Worm (Caenorhabditis elegans): ENCODE measurements around the gene gpdh-2.
A peak's percentile ranks its signal among the peaks of the same experiment; 100 is the strongest.

Gene gpdh-2

ce11 chrIII:9848083-9848482 lies 10.9 kb downstream of the gpdh-2 start, which contains the start of gene mrpl-36:
Gene mrpl-36 (minus strand): TSS chrIII:9848116.
- no peak for TF ChIP-seq him-1 (tag; optimal IDR thresholded peaks at IDR 0.05)
- peak; percentile 69 for TF ChIP-seq W03F9.2 (tag; optimal IDR thresholded peaks at IDR 0.05)
- TF ChIP-seq dao-5 (tag; optimal IDR thresholded peaks at IDR 0.05) = no peak

ce11 chrIII:9846093-9846492 lies 12.9 kb downstream of the gpdh-2 start, which contains the start of gene K11H3.2:
Gene K11H3.2 (plus strand): TSS chrIII:9846393.
- no peak for TF ChIP-seq W03F9.2 (tag; optimal IDR thresholded peaks at IDR 0.05)
- no peak for TF ChIP-seq dao-5 (tag; optimal IDR thresholded peaks at IDR 0.05)
- TF ChIP-seq him-1 (tag; optimal IDR thresholded peaks at IDR 0.05) = no peak

DNA sequence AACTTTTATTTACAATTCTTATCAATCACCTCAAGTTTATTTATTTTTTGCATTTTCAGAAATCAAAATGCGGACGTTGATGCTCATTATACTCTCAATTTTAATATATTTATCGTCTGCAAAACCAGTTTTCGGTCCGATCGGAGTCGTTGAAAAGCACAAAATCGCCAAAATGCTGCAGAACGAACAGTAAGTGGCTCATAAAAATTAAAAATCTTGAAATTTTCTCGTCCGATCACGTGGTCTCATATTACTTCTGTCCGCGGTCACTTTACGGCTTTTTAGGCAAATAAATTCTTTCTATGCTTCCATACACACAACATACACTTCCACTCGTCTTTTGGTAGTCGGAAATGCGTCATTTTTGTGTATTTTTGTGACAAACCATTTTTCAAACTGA lies 15.3 kb downstream of the gpdh-2 start, which contains the start of gene K11H3.5:
Gene K11H3.5, plus strand, starts transcription at position 54 of the 400 bp plus-strand sequence.
- TF ChIP-seq W03F9.2 (tag; optimal IDR thresholded peaks at IDR 0.05) (no peak), dao-5 (tag; optimal IDR thresholded peaks at IDR 0.05) (no peak), him-1 (tag; optimal IDR thresholded peaks at IDR 0.05) (no peak)

ce11 chrIII:9834888-9835287 lies 24.1 kb downstream of the gpdh-2 start, which contains the start of gene K11H3.8:
Gene K11H3.8 (plus strand): TSS chrIII:9835188.
- TF ChIP-seq dao-5 (tag; optimal IDR thresholded peaks at IDR 0.05) = no peak
- no peak for TF ChIP-seq him-1 (tag; optimal IDR thresholded peaks at IDR 0.05)
- TF ChIP-seq W03F9.2 (tag; optimal IDR thresholded peaks at IDR 0.05) = no peak

- TF ChIP-seq W03F9.2 (tag; optimal IDR thresholded peaks at IDR 0.05) (no peak), dao-5 (tag; optimal IDR thresholded peaks at IDR 0.05) (no peak), him-1 (tag; optimal IDR thresholded peaks at IDR 0.05) (no peak)
Measured at ce11 chrIII:9832569-9832968, 26.4 kb downstream of the gpdh-2 start.

DNA sequence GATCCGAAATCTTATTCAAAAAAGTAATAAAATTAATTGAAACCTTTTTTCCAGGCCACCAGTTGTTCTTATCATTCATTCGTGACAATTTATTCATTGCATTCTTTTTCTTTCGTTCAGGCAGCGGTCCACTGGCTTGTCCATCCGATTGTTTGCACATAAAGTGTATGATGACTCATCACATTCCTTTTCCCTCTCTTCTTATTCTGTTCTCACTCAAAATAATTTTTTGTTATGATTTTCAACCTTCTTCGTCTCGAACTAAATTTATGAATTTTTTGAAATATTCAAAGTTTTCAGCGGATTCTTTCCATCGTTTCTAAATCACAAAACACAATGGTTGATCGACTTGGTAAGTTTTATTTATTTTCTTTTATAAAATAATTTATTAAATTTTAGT lies 28.5 kb downstream of the gpdh-2 start, which contains the start of gene ZK632.12:
Gene ZK632.12, plus strand, starts transcription at position 301 of the 400 bp plus-strand sequence.
- TF ChIP-seq W03F9.2 (tag; optimal IDR thresholded peaks at IDR 0.05) = no peak
- no peak for TF ChIP-seq dao-5 (tag; optimal IDR thresholded peaks at IDR 0.05)
- TF ChIP-seq him-1 (tag; optimal IDR thresholded peaks at IDR 0.05) = no peak

DNA sequence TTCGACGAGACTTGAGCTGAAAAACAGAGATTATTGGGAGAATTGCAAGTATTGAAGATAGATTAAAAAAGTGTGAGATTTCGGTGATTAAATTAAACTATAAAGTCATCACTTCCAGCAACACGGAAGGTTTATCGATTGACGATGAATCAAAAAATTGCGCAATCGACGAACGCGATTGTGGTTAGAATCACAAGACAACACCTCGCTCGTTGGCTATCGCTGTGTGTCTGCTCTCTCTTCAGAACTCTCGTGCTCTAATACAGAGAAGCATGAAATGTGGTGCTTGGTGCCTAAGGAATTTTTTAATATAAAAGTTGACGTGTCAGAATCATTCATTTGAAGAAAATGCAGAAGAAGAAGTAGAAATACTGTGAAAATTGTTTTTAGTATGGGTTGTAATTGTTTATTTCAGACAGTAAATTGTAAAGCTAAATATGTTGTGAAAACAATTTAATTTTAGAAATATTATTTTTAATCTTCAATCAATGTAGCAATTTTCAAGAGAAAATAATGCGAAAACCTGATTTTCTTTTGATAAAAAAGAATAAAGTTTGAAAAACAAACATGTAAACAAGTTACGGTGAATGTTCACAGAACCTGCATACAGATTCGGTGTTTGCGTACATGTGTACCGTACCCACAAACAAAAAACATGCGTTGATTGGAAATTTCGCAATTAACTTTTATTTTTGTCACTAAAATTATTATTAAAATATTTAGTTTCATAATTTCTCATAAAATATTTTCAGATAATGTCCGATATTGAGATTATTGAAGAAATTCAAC lies 31.6 kb downstream of the gpdh-2 start, which contains the start of the genes ZK632.10 and ZK632.11:
Gene ZK632.10, minus strand, starts transcription at position 560 of the 789 bp plus-strand sequence.
Gene ZK632.11, plus strand, starts transcription at position 753 of the 789 bp plus-strand sequence.
- TF ChIP-seq W03F9.2 (tag; optimal IDR thresholded peaks at IDR 0.05) (peak; percentile 85), dao-5 (tag; optimal IDR thresholded peaks at IDR 0.05) (no peak)

DNA sequence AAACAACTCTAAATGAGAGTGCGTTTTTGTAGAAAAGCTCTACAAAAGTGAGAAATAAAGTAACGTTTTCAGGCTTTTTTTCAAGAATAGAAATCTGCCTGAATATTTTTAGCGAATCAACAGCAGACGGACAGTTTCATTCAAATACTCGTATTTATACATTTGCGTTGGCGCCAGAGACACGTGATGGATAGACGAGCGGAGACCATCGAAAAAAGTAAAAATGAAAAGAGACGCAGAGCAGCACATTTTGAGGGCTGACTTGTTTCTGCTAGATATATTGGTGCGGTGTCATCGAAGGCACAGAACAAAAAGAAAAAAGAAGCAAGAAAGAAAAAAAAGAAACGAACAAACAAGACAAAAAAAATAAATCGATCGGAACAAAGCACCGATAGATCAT lies 33.0 kb downstream of the gpdh-2 start:
- no peak for TF ChIP-seq W03F9.2 (tag; optimal IDR thresholded peaks at IDR 0.05)
- TF ChIP-seq dao-5 (tag; optimal IDR thresholded peaks at IDR 0.05) = no peak
- TF ChIP-seq him-1 (tag; optimal IDR thresholded peaks at IDR 0.05) = no peak

DNA sequence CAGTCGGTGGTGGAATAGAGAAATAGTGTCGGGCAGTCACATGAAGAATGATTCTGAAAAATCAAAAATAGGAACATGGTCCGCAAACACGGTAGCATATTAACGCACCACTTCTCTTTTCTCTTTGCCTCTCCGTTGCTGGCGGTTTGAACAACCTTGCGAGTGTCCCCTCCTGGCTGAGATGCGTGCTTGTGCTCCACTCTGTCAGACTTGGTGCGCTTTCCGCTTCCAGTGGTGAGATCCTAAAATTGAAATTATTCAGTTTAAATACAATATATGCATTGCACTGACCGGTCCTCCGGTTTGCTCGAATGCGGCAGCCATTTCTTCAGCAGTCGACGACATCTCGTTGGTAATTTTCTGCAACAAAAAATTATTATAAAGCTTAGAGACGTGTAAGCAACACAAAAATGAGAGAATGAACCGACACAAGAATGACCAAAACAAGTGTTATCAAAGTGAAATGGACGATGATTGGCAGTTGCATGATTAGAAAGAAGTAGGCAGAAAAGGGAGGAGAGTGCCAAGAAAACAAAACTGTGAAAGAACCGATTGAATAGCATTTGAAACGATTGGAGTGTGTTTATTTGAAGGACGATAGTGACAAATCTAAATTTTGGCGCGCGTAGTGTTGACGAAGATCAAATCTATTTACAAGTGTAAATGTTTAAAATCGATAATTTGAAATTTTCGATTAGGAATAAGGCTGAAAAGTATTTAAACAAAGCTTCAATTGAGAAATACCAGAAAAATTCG lies 33.7 kb downstream of the gpdh-2 start, which contains the start of gene ZK632.9:
Gene ZK632.9, minus strand, starts transcription at position 360 of the 756 bp plus-strand sequence.
- TF ChIP-seq W03F9.2 (tag; optimal IDR thresholded peaks at IDR 0.05) = no peak
- TF ChIP-seq dao-5 (tag; optimal IDR thresholded peaks at IDR 0.05) = no peak
- TF ChIP-seq him-1 (tag; optimal IDR thresholded peaks at IDR 0.05) = no peak

ce11 chrIII:9824330-9824934 lies 34.6 kb downstream of the gpdh-2 start, which contains the start of gene lin-52:
Gene lin-52 (minus strand): TSS chrIII:9824750.
- TF ChIP-seq W03F9.2 (tag; optimal IDR thresholded peaks at IDR 0.05) = no peak
- TF ChIP-seq him-1 (tag; optimal IDR thresholded peaks at IDR 0.05) = no peak
- no peak for TF ChIP-seq dao-5 (tag; optimal IDR thresholded peaks at IDR 0.05)

DNA sequence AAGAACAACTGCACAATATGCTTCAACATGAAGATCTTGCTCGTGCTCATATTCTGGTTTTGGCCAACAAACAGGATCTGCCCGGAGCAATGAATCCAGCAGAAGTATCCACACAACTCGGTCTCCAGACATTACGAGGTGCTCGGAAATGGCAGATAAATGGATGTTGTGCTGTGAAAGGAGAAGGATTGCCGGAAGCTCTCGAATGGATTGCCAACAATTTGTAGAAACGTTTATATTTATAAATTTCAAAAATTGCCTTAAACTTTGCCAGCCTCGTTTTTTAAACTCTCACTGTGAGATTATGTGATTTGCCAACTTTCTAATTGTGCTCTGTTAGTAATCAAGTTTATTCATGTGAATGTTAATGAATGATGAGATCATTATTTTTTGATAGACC lies 35.2 kb downstream of the gpdh-2 start:
- TF ChIP-seq W03F9.2 (tag; optimal IDR thresholded peaks at IDR 0.05) (no peak), him-1 (tag; optimal IDR thresholded peaks at IDR 0.05) (no peak), dao-5 (tag; optimal IDR thresholded peaks at IDR 0.05) (no peak)

DNA sequence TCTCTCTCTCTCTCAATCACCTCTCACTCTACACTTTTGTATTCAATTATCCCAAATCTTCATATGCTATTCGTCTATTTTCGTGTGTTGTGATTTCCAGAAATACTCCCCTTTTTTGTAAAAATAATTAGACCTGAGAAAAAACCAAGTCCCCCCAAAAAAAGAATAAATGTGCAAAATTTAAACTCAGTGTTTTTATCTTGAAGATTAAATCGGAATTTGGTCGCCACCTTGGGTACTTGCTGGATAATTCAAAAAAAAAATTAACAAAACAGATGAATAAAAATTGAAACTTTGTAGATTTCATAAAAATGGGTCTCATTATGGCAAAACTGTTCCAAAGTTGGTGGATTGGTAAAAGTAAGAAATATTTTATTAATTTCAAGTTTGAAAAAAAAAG lies 36.0 kb downstream of the gpdh-2 start, which contains the start of gene arl-5:
Gene arl-5, plus strand, starts transcription at position 301 of the 400 bp plus-strand sequence.
- TF ChIP-seq W03F9.2 (tag; optimal IDR thresholded peaks at IDR 0.05) (no peak), dao-5 (tag; optimal IDR thresholded peaks at IDR 0.05) (no peak), him-1 (tag; optimal IDR thresholded peaks at IDR 0.05) (no peak)

DNA sequence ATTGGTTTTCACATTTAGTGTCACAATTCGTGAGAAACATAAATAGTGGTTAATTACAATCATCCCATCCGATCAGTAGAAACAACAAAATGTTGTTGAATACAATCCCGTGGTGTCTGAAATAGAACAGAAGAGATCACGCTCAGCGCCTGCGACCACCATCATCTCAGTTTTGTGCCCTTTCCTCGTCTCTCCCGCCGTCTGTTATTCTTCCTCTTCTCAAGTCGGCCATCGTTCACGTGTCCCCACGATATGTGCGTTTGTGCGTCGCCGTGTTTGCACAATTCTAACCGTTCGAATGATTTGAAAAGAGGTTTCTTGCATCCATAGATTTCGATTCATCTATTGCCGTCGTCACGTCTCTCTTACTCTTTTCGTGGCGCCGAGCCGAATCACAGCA lies 40.2 kb downstream of the gpdh-2 start, which contains the start of gene panl-3:
Gene panl-3, plus strand, starts transcription at position 294 of the 400 bp plus-strand sequence.
- TF ChIP-seq W03F9.2 (tag; optimal IDR thresholded peaks at IDR 0.05) = no peak
- no peak for TF ChIP-seq dao-5 (tag; optimal IDR thresholded peaks at IDR 0.05)
- no peak for TF ChIP-seq him-1 (tag; optimal IDR thresholded peaks at IDR 0.05)
